Worm (Caenorhabditis elegans): ENCODE results near the gene srw-130.

- TF ChIP-seq lin-11 (tag; optimal IDR thresholded peaks at IDR 0.05) = no peak
- no peak for TF ChIP-seq unc-55 (GFP tag; optimal IDR thresholded peaks at IDR 0.05)
- no peak for TF ChIP-seq fkh-10 (GFP tag; optimal IDR thresholded peaks at IDR 0.05)
- TF ChIP-seq ref-2 (tag; optimal IDR thresholded peaks at IDR 0.05) = no peak
- no peak for TF ChIP-seq tbx-2 (tag; optimal IDR thresholded peaks at IDR 0.05)
- TF ChIP-seq ama-1 (optimal IDR thresholded peaks at IDR 0.05) = no peak
- TF ChIP-seq nhr-11 (tag; optimal IDR thresholded peaks at IDR 0.05) = no peak
Measured at ce11 chrV:3582086-3582485, 33.4 kb upstream of the srw-130 start.
